Worm (Caenorhabditis elegans): Measurements from ENCODE around the gene F28C10.1.

ce11 chrX:524498-524897 lies 18.4 kb upstream of the F28C10.1 start:
- TF ChIP-seq F33H1.4 (GFP tag; IDR thresholded peaks at IDR 0.05) = no peak
- no peak for TF ChIP-seq ekl-4 (GFP tag; IDR thresholded peaks at IDR 0.05)
- TF ChIP-seq zim-3 (tag; optimal IDR thresholded peaks at IDR 0.05) = no peak
- no peak for TF ChIP-seq dpl-1 (GFP tag; optimal IDR thresholded peaks at IDR 0.05)
- no peak for TF ChIP-seq nfya-2 (GFP tag; IDR thresholded peaks at IDR 0.05)
- no peak for TF ChIP-seq lsy-27 (tag; optimal IDR thresholded peaks at IDR 0.05; ENCODE audit: borderline replicate concordance, insufficient read depth)
- no peak for TF ChIP-seq sea-2 (GFP tag; IDR thresholded peaks at IDR 0.05)
- no peak for TF ChIP-seq Y95B8A.8 (GFP tag; IDR thresholded peaks at IDR 0.05)

All from whole organism, young adult.